In genomic region chrIII:3675480-3675879, ce11 we compare ENCODE assay signal across 2 worm cellular contexts.
A peak's percentile ranks its signal among the peaks of the same experiment; 100 is the strongest.
TF ChIP-seq lines count a peak whose summit lies in the region.

No protein-coding gene starts in this region.

TF ChIP-seq in whole organism, L1 larva, 84 proteins besides CTCF, POLR2A, EP300 and RAD21:
- TF ChIP-seq hpl-2 (GFP tag; optimal IDR thresholded peaks at IDR 0.05; lab: Kevin White, UChicago) = no peak
- no peak for TF ChIP-seq nhr-19 (GFP tag; conservative IDR thresholded peaks at IDR 0.05; lab: Robert Waterston, UW)
- peak; percentile 94 for TF ChIP-seq blmp-1 (tag; optimal IDR thresholded peaks at IDR 0.05; lab: Kevin White, UChicago)

TF ChIP-seq in whole organism, late embryonic, 69 proteins besides CTCF, POLR2A, EP300 and RAD21:
- TF ChIP-seq ceh-31 (tag; optimal IDR thresholded peaks at IDR 0.05; lab: Kevin White, UChicago) = peak; percentile 14
- TF ChIP-seq ceh-19 (GFP tag; optimal IDR thresholded peaks at IDR 0.05; lab: Kevin White, UChicago) = no peak
